Fruit fly (Drosophila melanogaster) Kc167 (cell line): ENCODE measurements around the gene Chd3.

Experiments used
- Sin3A ChIP-seq: fragments of >200 bp; optimal IDR thresholded peaks from 2 replicates; lab custom pipeline; 2018; ENCODE audit warnings: missing external identifiers
- insv ChIP-seq: fragments of >200 bp; optimal IDR thresholded peaks from 3 replicates; lab custom pipeline; 2018; ENCODE audit warnings: missing external identifiers
- ttk ChIP-seq: sonication (Bioruptor generic); optimal IDR thresholded peaks from 2 replicates; lab custom pipeline; 2017; ENCODE audit warnings: missing external identifiers

- TF ChIP-seq Sin3A: no peak
- TF ChIP-seq ttk: no peak
- TF ChIP-seq insv (lab: Kevin White, UChicago): no peak
These were observed 17.7 kb downstream of the Chd3 start, which contains the start of gene CG14095 for dm6 chr3L:19464659-19465058.
